Fruit fly (Drosophila melanogaster) whole organism, embryonic: ENCODE results near the gene mats.

Source experiments
- Awh ChIP-seq: fragments of 200-800 bp; sonication (Bioruptor generic); IDR thresholded peaks from 2 replicates; pipeline ENCODE4, ENCODE4 v1.3.6; 2022; ENCODE audit warnings: missing biosample characterization, missing genetic modification characterization
- C15 ChIP-seq: fragments of 200-800 bp; sonication (Bioruptor generic); IDR thresholded peaks from 3 replicates; pipeline ENCODE4 v1.3.6; 2022; ENCODE audit warnings: missing biosample characterization, missing genetic modification characterization
- CG12104 ChIP-seq: fragments of 200-800 bp; sonication (Bioruptor generic); optimal IDR thresholded peaks from 3 replicates; lab custom pipeline; 2016; ENCODE audit warnings: missing biosample characterization, missing genetic modification characterization
- CG12299 ChIP-seq: fragments of 200-800 bp; sonication (Bioruptor generic); optimal IDR thresholded peaks from 2 replicates; lab custom pipeline; 2018; ENCODE audit warnings: missing biosample characterization, mild to moderate bottlenecking, missing genetic modification characterization
- CG13123 ChIP-seq: fragments of 200-800 bp; sonication (Bioruptor generic); optimal IDR thresholded peaks from 2 replicates; lab custom pipeline; 2016; ENCODE audit warnings: missing biosample characterization, missing genetic modification characterization
- CG13775 ChIP-seq: fragments of 200-800 bp; sonication (Bioruptor generic); optimal IDR thresholded peaks from 3 replicates; lab custom pipeline; 2017; ENCODE audit warnings: missing biosample characterization, mild to moderate bottlenecking, missing genetic modification characterization
- CG13894 ChIP-seq: fragments of 200-800 bp; sonication (Bioruptor generic); optimal IDR thresholded peaks from 3 replicates; lab custom pipeline; 2018; ENCODE audit warnings: missing biosample characterization, mild to moderate bottlenecking, missing genetic modification characterization, moderate library complexity
- CG14860 ChIP-seq: fragments of 200-800 bp; sonication (Bioruptor generic); IDR thresholded peaks from 3 replicates; pipeline ENCODE4 v1.3.6; 2022; ENCODE audit warnings: missing biosample characterization, missing genetic modification characterization; ENCODE audit not compliant: partially characterized antibody
- CG15479 ChIP-seq: fragments of 200-800 bp; sonication (Bioruptor generic); optimal IDR thresholded peaks from 3 replicates; lab custom pipeline; 2019; ENCODE audit warnings: missing biosample characterization, mild to moderate bottlenecking, missing genetic modification characterization, moderate library complexity
- CG17186 ChIP-seq: fragments of 200-800 bp; sonication (Bioruptor generic); optimal IDR thresholded peaks from 3 replicates; lab custom pipeline; 2017; ENCODE audit warnings: missing biosample characterization, missing genetic modification reagents, missing genetic modification characterization
- CG17802 ChIP-seq: fragments of 200-800 bp; sonication (Bioruptor generic); optimal IDR thresholded peaks from 2 replicates; lab custom pipeline; 2018; ENCODE audit warnings: missing biosample characterization, mild to moderate bottlenecking, missing genetic modification characterization, moderate library complexity
- CG2678 ChIP-seq: fragments of 200-800 bp; sonication (Bioruptor generic); optimal IDR thresholded peaks from 3 replicates; lab custom pipeline; 2019; ENCODE audit warnings: missing biosample characterization, mild to moderate bottlenecking, missing genetic modification characterization, moderate library complexity
- CG34224 ChIP-seq: fragments of 200-800 bp; sonication (Bioruptor generic); IDR thresholded peaks from 3 replicates; pipeline ENCODE4 v1.3.6; 2022; ENCODE audit warnings: missing biosample characterization, missing genetic modification characterization; ENCODE audit not compliant: partially characterized antibody
- CG34376 ChIP-seq: fragments of 200-800 bp; sonication (Bioruptor generic); optimal IDR thresholded peaks from 2 replicates; lab custom pipeline; 2018; ENCODE audit warnings: missing biosample characterization, mild to moderate bottlenecking, missing genetic modification characterization
- CG5953 ChIP-seq: fragments of 200-800 bp; sonication (Bioruptor generic); IDR thresholded peaks from 2 replicates; pipeline ENCODE4 v1.3.6; 2022; ENCODE audit warnings: missing biosample characterization, missing genetic modification characterization
- CG6791 ChIP-seq: fragments of 200-800 bp; sonication (Bioruptor generic); IDR thresholded peaks from 3 replicates; pipeline ENCODE4 v1.3.6; 2022; ENCODE audit warnings: missing biosample characterization, missing genetic modification characterization; ENCODE audit not compliant: partially characterized antibody
- CG7357 ChIP-seq: fragments of 200-800 bp; sonication (Bioruptor generic); IDR thresholded peaks from 3 replicates; pipeline ENCODE4 v1.3.6; 2022; ENCODE audit warnings: missing biosample characterization, missing genetic modification characterization
- CG8359 ChIP-seq: fragments of 200-800 bp; sonication (Bioruptor generic); optimal IDR thresholded peaks from 2 replicates; lab custom pipeline; 2017; ENCODE audit warnings: missing biosample characterization, mild to moderate bottlenecking, missing genetic modification characterization, borderline replicate concordance
- CG8478 ChIP-seq: fragments of >200 bp; optimal IDR thresholded peaks from 2 replicates; lab custom pipeline; 2018
- CG9932 ChIP-seq: fragments of 200-800 bp; sonication (Bioruptor generic); IDR thresholded peaks from 2 replicates; pipeline ENCODE4 v1.3.6; 2022; ENCODE audit warnings: missing biosample characterization, missing genetic modification characterization
- Deaf1 ChIP-seq: fragments of 200-800 bp; optimal IDR thresholded peaks from 3 replicates; lab custom pipeline; 2019; ENCODE audit warnings: missing biosample characterization, mild to moderate bottlenecking, missing genetic modification characterization, moderate library complexity
- GATAe ChIP-seq: fragments of 200-800 bp; sonication (Bioruptor generic); conservative IDR thresholded peaks from 2 replicates; pipeline ENCODE4 v1.3.6; 2022; ENCODE audit warnings: missing biosample characterization, missing genetic modification characterization
- Hr51 ChIP-seq, 2 experiments: fragments of 200-800 bp; sonication (Bioruptor generic); optimal IDR thresholded peaks; 2 replicates in 1 of 2; 3 replicates in 1 of 2; lab custom pipeline; 2016 to 2018; ENCODE audit warnings: missing biosample characterization in 2 of 2, missing genetic modification characterization in 2 of 2, mild to moderate bottlenecking in 1 of 2, moderate library complexity in 1 of 2
- Hr78 ChIP-seq, 2 experiments: fragments of 200-800 bp in 1 of 2; fragments of >200 bp in 1 of 2; sonication (Bioruptor generic) in 1 of 2; optimal IDR thresholded peaks; 2 replicates each; lab custom pipeline; 2017 to 2019; ENCODE audit warnings: missing biosample characterization in 2 of 2, missing genetic modification characterization in 2 of 2, mild to moderate bottlenecking in 1 of 2, moderate library complexity in 1 of 2
- Med ChIP-seq: fragments of 200-800 bp; sonication (Bioruptor generic); peaks from one replicate; lab custom pipeline; 2016; ENCODE audit warnings: missing biosample characterization, missing genetic modification characterization, mild to moderate bottlenecking, inconsistent platforms, moderate library complexity
- Meics ChIP-seq: fragments of 200-800 bp; sonication (Bioruptor generic); optimal IDR thresholded peaks from 2 replicates; lab custom pipeline; 2017; ENCODE audit warnings: missing biosample characterization, mild to moderate bottlenecking, missing genetic modification characterization
- Nf-YB ChIP-seq: fragments of 200-800 bp; sonication (Bioruptor generic); optimal IDR thresholded peaks from 3 replicates; lab custom pipeline; 2019; ENCODE audit warnings: missing biosample characterization, mild to moderate bottlenecking, missing genetic modification characterization, moderate library complexity
- Nf-YC ChIP-seq: fragments of 200-800 bp; optimal IDR thresholded peaks from 3 replicates; lab custom pipeline; 2019; ENCODE audit warnings: missing biosample characterization, mild to moderate bottlenecking, missing genetic modification characterization, moderate library complexity
- Optix ChIP-seq: fragments of 200-800 bp; sonication (Bioruptor generic); IDR thresholded peaks from 3 replicates; pipeline ENCODE4 v1.3.6; 2022; ENCODE audit warnings: missing biosample characterization, missing genetic modification characterization
- Xbp1 ChIP-seq: fragments of 200-800 bp; sonication (Bioruptor generic); optimal IDR thresholded peaks from 3 replicates; lab custom pipeline; 2016; ENCODE audit warnings: missing biosample characterization, mild to moderate bottlenecking, missing genetic modification characterization
- ab ChIP-seq: fragments of 200-800 bp; sonication (Bioruptor generic); optimal IDR thresholded peaks from 2 replicates; lab custom pipeline; 2016; ENCODE audit warnings: missing biosample characterization, missing genetic modification characterization
- chn ChIP-seq: fragments of 200-800 bp; sonication (Bioruptor generic); optimal IDR thresholded peaks from 2 replicates; lab custom pipeline; 2016; ENCODE audit warnings: missing biosample characterization, missing genetic modification characterization
- dmrt11E ChIP-seq: fragments of 200-800 bp; sonication (Bioruptor generic); optimal IDR thresholded peaks from 3 replicates; lab custom pipeline; 2018; ENCODE audit warnings: missing biosample characterization, mild to moderate bottlenecking, missing genetic modification characterization, moderate library complexity
- exex ChIP-seq: fragments of 200-800 bp; sonication (Bioruptor generic); optimal IDR thresholded peaks from 4 replicates; lab custom pipeline; 2018; ENCODE audit warnings: missing biosample characterization, mild to moderate bottlenecking, missing genetic modification characterization, moderate library complexity
- ftz-f1 ChIP-seq: fragments of 200-800 bp; sonication (Bioruptor generic); optimal IDR thresholded peaks from 2 replicates; lab custom pipeline; 2016; ENCODE audit warnings: missing biosample characterization, missing genetic modification characterization
- gem ChIP-seq: fragments of 200-800 bp; sonication (Bioruptor generic); optimal IDR thresholded peaks from 2 replicates; lab custom pipeline; 2019; ENCODE audit warnings: missing biosample characterization, mild to moderate bottlenecking, missing genetic modification characterization, moderate library complexity
- grn ChIP-seq: fragments of 200-800 bp; sonication (Bioruptor generic); optimal IDR thresholded peaks from 3 replicates; lab custom pipeline; 2017; ENCODE audit warnings: missing biosample characterization, missing genetic modification characterization
- lab ChIP-seq: fragments of 200-800 bp; sonication (Bioruptor generic); optimal IDR thresholded peaks from 3 replicates; lab custom pipeline; 2017; ENCODE audit warnings: missing biosample characterization, missing genetic modification characterization, mild to moderate bottlenecking, moderate library complexity, missing genetic modification reagents
- lmd ChIP-seq: fragments of 200-800 bp; sonication (Bioruptor generic); IDR thresholded peaks from 2 replicates; pipeline ENCODE4 v1.3.6; 2022; ENCODE audit warnings: missing biosample characterization, missing genetic modification characterization
- mirr ChIP-seq: fragments of 200-800 bp; sonication (Bioruptor generic); optimal IDR thresholded peaks from 3 replicates; lab custom pipeline; 2018; ENCODE audit warnings: missing biosample characterization, mild to moderate bottlenecking, missing genetic modification characterization
- repo ChIP-seq: fragments of 200-800 bp; sonication (Bioruptor generic); optimal IDR thresholded peaks from 2 replicates; lab custom pipeline; 2016; ENCODE audit warnings: missing biosample characterization, missing genetic modification characterization
- run ChIP-seq: fragments of 200-800 bp; sonication (Bioruptor generic); optimal IDR thresholded peaks from 3 replicates; lab custom pipeline; 2018; ENCODE audit warnings: missing biosample characterization, mild to moderate bottlenecking, missing genetic modification characterization
- sd ChIP-seq: fragments of 200-800 bp; sonication (Bioruptor generic); optimal IDR thresholded peaks from 3 replicates; lab custom pipeline; 2018; ENCODE audit warnings: missing biosample characterization, mild to moderate bottlenecking, missing genetic modification characterization, moderate library complexity
- so ChIP-seq: fragments of 200-800 bp; sonication (Bioruptor generic); IDR thresholded peaks from 3 replicates; pipeline ENCODE4 v1.3.6; 2022; ENCODE audit warnings: missing biosample characterization, missing genetic modification characterization
- sug ChIP-seq: fragments of 200-800 bp; optimal IDR thresholded peaks from 2 replicates; lab custom pipeline; 2019; ENCODE audit warnings: missing biosample characterization, mild to moderate bottlenecking, missing genetic modification characterization, moderate library complexity
- z ChIP-seq: fragments of 200-800 bp; sonication (Bioruptor generic); IDR thresholded peaks from 3 replicates; pipeline ENCODE4 v1.3.6; 2022; ENCODE audit warnings: missing biosample characterization, missing genetic modification characterization

The mats gene

DNA sequence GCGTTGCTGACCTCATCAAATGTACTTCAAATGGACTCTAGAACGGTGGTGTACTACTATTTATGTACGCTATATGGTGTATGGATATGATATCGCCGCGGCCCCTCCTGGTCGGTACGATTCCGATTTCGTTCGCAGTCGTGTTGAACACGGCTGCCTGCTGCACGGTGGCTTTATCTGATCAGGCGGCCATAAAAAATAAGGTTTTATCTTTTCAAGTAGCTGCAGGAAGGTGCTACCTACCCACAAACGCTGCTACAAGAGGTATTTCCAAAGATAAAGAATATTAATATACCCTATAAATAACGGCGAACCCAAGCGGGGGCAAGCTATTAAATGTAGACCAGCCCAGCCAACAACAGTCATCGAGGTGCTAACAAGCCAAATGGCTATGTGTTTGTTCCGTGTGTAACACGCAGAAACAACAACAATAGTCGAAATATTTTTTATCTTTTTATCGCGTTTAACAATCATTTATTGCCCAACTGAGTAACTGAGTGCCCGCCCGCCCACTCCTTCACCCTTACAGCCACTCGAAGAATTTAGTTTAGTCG, 29.0 kb downstream of the mats start (continued):
- TF ChIP-seq CG9932 (GFP tag; lab: Robert Waterston, UW), result no peak
- no peak for TF ChIP-seq CG13123
- TF ChIP-seq run (tag; lab: Kevin White, UChicago), result peak; percentile 21
- TF ChIP-seq CG17186, result no peak
- no peak for TF ChIP-seq z (GFP tag; lab: Robert Waterston, UW)
- peak; percentile 5 for TF ChIP-seq CG8478 (lab: Kevin White, UChicago)
- peak in 1 of 2 experiments; percentile 15 for TF ChIP-seq Hr78 (GFP tag; optimal IDR thresholded peaks at IDR 0.05; lab: Kevin White, UChicago)
- TF ChIP-seq CG12299, result no peak
- TF ChIP-seq lmd, result no peak
- TF ChIP-seq sd (tag; lab: Kevin White, UChicago), result peak; percentile 75
- TF ChIP-seq Xbp1 (GFP tag; lab: Kevin White, UChicago), result no peak
- TF ChIP-seq Optix, result no peak

DNA sequence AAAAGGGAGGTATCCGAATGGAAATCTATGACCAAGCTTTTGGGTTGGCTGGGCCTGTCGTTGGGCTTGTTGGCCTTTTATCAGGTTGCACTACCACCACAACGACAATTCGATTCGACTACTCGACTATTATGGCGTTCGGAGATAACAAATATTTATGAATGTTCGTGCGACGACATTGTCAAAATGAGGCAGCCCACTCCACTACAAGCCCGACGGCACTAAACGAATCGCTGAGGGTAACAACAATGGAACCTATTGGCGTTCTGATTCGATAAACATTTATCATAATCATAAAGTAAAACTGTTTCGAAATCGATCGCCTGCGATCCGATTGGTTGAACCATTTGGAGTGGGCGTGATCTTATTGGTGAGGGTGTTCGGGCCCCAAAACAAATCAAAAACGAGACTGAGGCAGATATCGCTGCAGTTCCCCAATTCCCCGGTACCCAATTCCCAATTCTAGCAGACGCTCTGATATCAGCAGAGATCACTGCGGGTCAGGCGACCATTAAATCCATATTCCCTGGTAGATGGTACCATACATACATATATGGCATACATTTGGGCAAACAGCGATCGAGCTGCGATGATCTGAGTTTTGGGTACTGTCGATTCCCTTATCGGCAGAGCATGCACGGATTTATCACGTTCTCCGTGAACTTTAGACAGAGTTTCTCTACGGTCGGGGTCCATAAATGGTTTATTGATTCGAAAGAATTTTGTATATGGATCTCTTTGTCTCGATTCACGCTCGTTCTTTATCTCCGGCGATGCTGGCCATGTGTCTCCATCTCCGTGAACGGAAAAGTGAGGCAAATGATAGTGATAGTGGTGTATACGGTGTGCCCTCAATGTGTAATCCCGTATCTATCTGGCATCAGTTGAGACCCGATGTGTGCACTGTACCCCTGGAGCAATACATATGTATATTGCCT, 33.7 kb downstream of the mats start:
- TF ChIP-seq CG7357 (GFP tag; lab: Robert Waterston, UW) (no peak), Awh (GFP tag; lab: Robert Waterston, UW) (no peak), ab (GFP tag; lab: Kevin White, UChicago) (no peak), CG8359 (GFP tag; lab: Kevin White, UChicago) (no peak), grn (GFP tag; lab: Kevin White, UChicago) (peak; percentile 55), ftz-f1 (GFP tag; lab: Kevin White, UChicago) (no peak), CG2678 (tag; lab: Kevin White, UChicago) (no peak), Deaf1 (tag; lab: Kevin White, UChicago) (peak; percentile 84), CG14860 (GFP tag; lab: Robert Waterston, UW) (no peak), CG13775 (no peak), Nf-YB (peak; percentile 96), sd (tag; lab: Kevin White, UChicago) (peak; percentile 6), so (GFP tag; lab: Robert Waterston, UW) (no peak), CG17802 (tag; lab: Kevin White, UChicago) (no peak), C15 (GFP tag; lab: Robert Waterston, UW) (no peak), exex (tag; lab: Kevin White, UChicago) (peak; percentile 68), sug (tag; lab: Kevin White, UChicago) (peak; percentile 64), lab (GFP tag; lab: Kevin White, UChicago) (peak; percentile 26), Hr51 (GFP tag; optimal IDR thresholded peaks at IDR 0.05; lab: Kevin White, UChicago) (no peak), chn (GFP tag; lab: Kevin White, UChicago) (no peak), CG34224 (GFP tag; lab: Robert Waterston, UW) (no peak), CG34376 (peak; percentile 97), GATAe (peak; percentile 53; the same call in 1 of the 2 replicates), CG13894 (tag; lab: Kevin White, UChicago) (peak; percentile 18), CG6791 (GFP tag; lab: Robert Waterston, UW) (0 out of 3 replicates have a peak, but pooled peaks have one; percentile 31), CG12104 (GFP tag; lab: Kevin White, UChicago) (no peak), Med (peak; percentile 41), dmrt11E (no peak), CG5953 (no peak), CG15479 (peak; percentile 62), Meics (GFP tag; lab: Kevin White, UChicago) (no peak), gem (tag; lab: Kevin White, UChicago) (no peak), Nf-YC (peak; percentile 98), repo (GFP tag; lab: Kevin White, UChicago) (no peak), mirr (peak; percentile 42)
